Worm (Caenorhabditis elegans): ENCODE data around the gene M151.2.

ce11 chrII:3581752-3582151 lies 49.2 kb upstream of the M151.2 start, which contains the start of gene srh-59:
- TF ChIP-seq klf-2 (GFP tag; conservative IDR thresholded peaks at IDR 0.05) (no peak), flt-1 (GFP tag; IDR thresholded peaks at IDR 0.05) (no peak), ref-1 (GFP tag; conservative IDR thresholded peaks at IDR 0.05) (no peak), ztf-23 (GFP tag; IDR thresholded peaks at IDR 0.05) (no peak), T22C8.4 (GFP tag; IDR thresholded peaks at IDR 0.05) (no peak), cog-1 (tag; optimal IDR thresholded peaks at IDR 0.05) (no peak), tab-1 (GFP tag; IDR thresholded peaks at IDR 0.05) (no peak)
